Fruit fly (Drosophila melanogaster): ENCODE data around the gene CG46317.

dm6 chrX:14260863-14261262, at the start of gene CG46317, which contains the start of gene Tat:
- TF ChIP-seq CTCF (optimal IDR thresholded peaks at IDR 0.05) (no peak), CG8478 (optimal IDR thresholded peaks at IDR 0.05) (no peak)

All from S2 (cell line).